Fruit fly (Drosophila melanogaster) whole organism, embryonic: ENCODE measurements around the gene Nazo.

Experiments used
- Awh ChIP-seq: fragments of 200-800 bp; sonication (Bioruptor generic); IDR thresholded peaks from 2 replicates; pipeline ENCODE4, ENCODE4 v1.3.6; 2022; ENCODE audit warnings: missing biosample characterization, missing genetic modification characterization
- Bgb ChIP-seq: fragments of 200-800 bp; sonication (Bioruptor generic); IDR thresholded peaks from 2 replicates; pipeline ENCODE4 v1.3.6; 2022; ENCODE audit warnings: missing biosample characterization, missing genetic modification characterization; ENCODE audit not compliant: partially characterized antibody
- BtbVII ChIP-seq: fragments of 200-800 bp; sonication (Bioruptor generic); optimal IDR thresholded peaks from 3 replicates; lab custom pipeline; 2017; ENCODE audit warnings: missing biosample characterization, mild to moderate bottlenecking, missing genetic modification characterization
- CG11093 ChIP-seq: fragments of 200-800 bp; sonication (Bioruptor generic); IDR thresholded peaks from 3 replicates; pipeline ENCODE4 v1.3.6; 2022; ENCODE audit warnings: missing biosample characterization, missing genetic modification characterization
- CG11696 ChIP-seq: fragments of 200-800 bp; sonication (Bioruptor generic); IDR thresholded peaks from 2 replicates; pipeline ENCODE4 v1.3.6; 2022; ENCODE audit warnings: missing biosample characterization, missing genetic modification characterization
- CG11723 ChIP-seq: fragments of 200-800 bp; sonication (Bioruptor generic); optimal IDR thresholded peaks from 2 replicates; lab custom pipeline; 2017; ENCODE audit warnings: missing biosample characterization, mild to moderate bottlenecking, missing genetic modification characterization
- CG1233 ChIP-seq: fragments of 200-800 bp; sonication (Bioruptor generic); optimal IDR thresholded peaks from 4 replicates; lab custom pipeline; 2018; ENCODE audit warnings: missing biosample characterization, mild to moderate bottlenecking, missing genetic modification characterization
- CG14710 ChIP-seq: fragments of 200-800 bp; sonication (Bioruptor generic); optimal IDR thresholded peaks from 3 replicates; lab custom pipeline; 2019; ENCODE audit warnings: missing biosample characterization, mild to moderate bottlenecking, missing genetic modification characterization, moderate library complexity
- CG15269 ChIP-seq: fragments of 200-800 bp; sonication (Bioruptor generic); optimal IDR thresholded peaks from 2 replicates; lab custom pipeline; 2018; ENCODE audit warnings: missing biosample characterization, mild to moderate bottlenecking, missing genetic modification characterization, moderate library complexity
- CG1792 ChIP-seq: fragments of 200-800 bp; sonication (Bioruptor generic); optimal IDR thresholded peaks from 2 replicates; lab custom pipeline; 2016; ENCODE audit warnings: missing biosample characterization, missing genetic modification characterization
- CG30020 ChIP-seq: fragments of 200-800 bp; optimal IDR thresholded peaks from 2 replicates; lab custom pipeline; 2019; ENCODE audit warnings: missing biosample characterization, mild to moderate bottlenecking, missing genetic modification characterization, moderate library complexity
- CG3065 ChIP-seq: fragments of 200-800 bp; sonication (Bioruptor generic); optimal IDR thresholded peaks from 2 replicates; lab custom pipeline; 2016; ENCODE audit warnings: missing biosample characterization, missing genetic modification characterization
- CG31388 ChIP-seq: fragments of 200-800 bp; sonication (Bioruptor generic); optimal IDR thresholded peaks from 2 replicates; lab custom pipeline; 2016; ENCODE audit warnings: missing biosample characterization, missing genetic modification characterization
- CG34422 ChIP-seq: fragments of 200-800 bp; sonication (Bioruptor generic); IDR thresholded peaks from 3 replicates; pipeline ENCODE4 v1.3.6; 2022; ENCODE audit warnings: missing biosample characterization, missing genetic modification characterization
- CG4730 ChIP-seq: fragments of 200-800 bp; sonication (Bioruptor generic); IDR thresholded peaks from 2 replicates; pipeline ENCODE4 v1.3.6; 2022; ENCODE audit warnings: missing biosample characterization, missing genetic modification characterization
- CG6654 ChIP-seq: fragments of 200-800 bp; sonication (Bioruptor generic); optimal IDR thresholded peaks from 2 replicates; lab custom pipeline; 2017; ENCODE audit warnings: missing biosample characterization, mild to moderate bottlenecking, missing genetic modification characterization
- CG7786 ChIP-seq: fragments of 200-800 bp; sonication (Bioruptor generic); optimal IDR thresholded peaks from 2 replicates; lab custom pipeline; 2016; ENCODE audit warnings: missing biosample characterization, missing genetic modification characterization
- CG9817 ChIP-seq: fragments of 200-800 bp; sonication (Bioruptor generic); optimal IDR thresholded peaks from 2 replicates; lab custom pipeline; 2018; ENCODE audit warnings: missing biosample characterization, mild to moderate bottlenecking, missing genetic modification characterization, moderate library complexity
- CTCF ChIP-seq: fragments of 200-800 bp; sonication (Bioruptor generic); optimal IDR thresholded peaks from 2 replicates; lab custom pipeline; 2017; ENCODE audit warnings: missing biosample characterization, mild to moderate bottlenecking, missing genetic modification characterization, moderate library complexity
- CoRest ChIP-seq: fragments of 200-800 bp; sonication (Bioruptor generic); optimal IDR thresholded peaks from 3 replicates; lab custom pipeline; 2018; ENCODE audit warnings: missing biosample characterization, mild to moderate bottlenecking, missing genetic modification characterization, moderate library complexity
- Doc3 ChIP-seq: fragments of 200-800 bp; sonication (Bioruptor generic); IDR thresholded peaks from 3 replicates; pipeline ENCODE4 v1.3.6; 2022; ENCODE audit warnings: missing biosample characterization, missing genetic modification characterization; ENCODE audit not compliant: partially characterized antibody
- Dp ChIP-seq: fragments of 200-800 bp; sonication (Bioruptor generic); optimal IDR thresholded peaks from 2 replicates; lab custom pipeline; 2018; ENCODE audit warnings: missing biosample characterization, mild to moderate bottlenecking, missing genetic modification characterization, moderate library complexity
- HLH3B ChIP-seq: fragments of 200-800 bp; sonication (Bioruptor generic); IDR thresholded peaks from 2 replicates; pipeline ENCODE4 v1.3.6; 2022; ENCODE audit warnings: missing biosample characterization, missing genetic modification characterization
- Hey ChIP-seq: fragments of 200-800 bp; sonication (Bioruptor generic); optimal IDR thresholded peaks from 3 replicates; lab custom pipeline; 2018; ENCODE audit warnings: missing biosample characterization, mild to moderate bottlenecking, missing genetic modification characterization
- NK7.1 ChIP-seq: fragments of 200-800 bp; sonication (Bioruptor generic); optimal IDR thresholded peaks from 3 replicates; lab custom pipeline; 2016; ENCODE audit warnings: missing biosample characterization, missing genetic modification characterization
- Oli ChIP-seq: fragments of 200-800 bp; sonication (Bioruptor generic); optimal IDR thresholded peaks from 2 replicates; lab custom pipeline; 2018; ENCODE audit warnings: missing biosample characterization, mild to moderate bottlenecking, missing genetic modification characterization, moderate library complexity
- Side ChIP-seq: fragments of 200-800 bp; sonication (Bioruptor generic); optimal IDR thresholded peaks from 2 replicates; lab custom pipeline; 2016; ENCODE audit warnings: missing biosample characterization, missing genetic modification characterization
- Sry-β ChIP-seq: fragments of 200-800 bp; sonication (Bioruptor generic); optimal IDR thresholded peaks from 2 replicates; lab custom pipeline; 2018; ENCODE audit warnings: missing biosample characterization, mild to moderate bottlenecking, missing genetic modification characterization, moderate library complexity
- Stat92E ChIP-seq, 3 experiments: fragments of >200 bp in 2 of 3; fragments of 200-800 bp in 1 of 3; sonication (Bioruptor generic) in 1 of 3; optimal IDR thresholded peaks; 2 replicates each; lab custom pipeline; 2017 to 2019; ENCODE audit warnings: missing biosample characterization in 3 of 3, missing genetic modification characterization in 3 of 3, mild to moderate bottlenecking in 1 of 3, moderate library complexity in 1 of 3
- Taf1 ChIP-seq: fragments of 200-800 bp; sonication (Bioruptor generic); IDR thresholded peaks from 2 replicates; pipeline ENCODE4 v1.3.6; 2022; ENCODE audit warnings: missing biosample characterization, missing genetic modification characterization
- ato ChIP-seq: fragments of 200-800 bp; sonication (Bioruptor generic); IDR thresholded peaks from 2 replicates; pipeline ENCODE4 v1.3.6; 2022; ENCODE audit warnings: missing biosample characterization, missing genetic modification characterization; ENCODE audit not compliant: partially characterized antibody
- bbx ChIP-seq: fragments of 200-800 bp; sonication (Bioruptor generic); IDR thresholded peaks from 2 replicates; pipeline ENCODE4 v1.3.6; 2022; ENCODE audit warnings: missing biosample characterization, missing genetic modification characterization; ENCODE audit not compliant: partially characterized antibody
- bcd ChIP-seq: fragments of 200-800 bp; sonication (Bioruptor generic); optimal IDR thresholded peaks from 2 replicates; lab custom pipeline; 2017; ENCODE audit warnings: missing biosample characterization, mild to moderate bottlenecking, missing genetic modification characterization
- caup ChIP-seq: fragments of 200-800 bp; sonication (Bioruptor generic); optimal IDR thresholded peaks from 3 replicates; lab custom pipeline; 2017; ENCODE audit warnings: missing biosample characterization, mild to moderate bottlenecking, missing genetic modification characterization, moderate library complexity; ENCODE audit not compliant: severe bottlenecking
- chm ChIP-seq: fragments of 200-800 bp; sonication (Bioruptor generic); IDR thresholded peaks from 2 replicates; pipeline ENCODE4 v1.3.6; 2022; ENCODE audit warnings: missing biosample characterization, missing genetic modification characterization
- gsb ChIP-seq: fragments of 200-800 bp; sonication (Bioruptor generic); IDR thresholded peaks from 2 replicates; pipeline ENCODE4 v1.3.6; 2022; ENCODE audit warnings: missing biosample characterization, missing genetic modification characterization
- h ChIP-seq: fragments of >200 bp; optimal IDR thresholded peaks from 2 replicates; lab custom pipeline; 2017
- ind ChIP-seq: fragments of 200-800 bp; sonication (Bioruptor generic); optimal IDR thresholded peaks from 3 replicates; lab custom pipeline; 2016; ENCODE audit warnings: missing biosample characterization, missing genetic modification characterization
- insv ChIP-seq, 2 experiments: fragments of 200-800 bp; sonication (Bioruptor generic); optimal IDR thresholded peaks; 3 replicates each; lab custom pipeline; 2016 to 2018; ENCODE audit warnings: missing biosample characterization in 2 of 2, missing genetic modification characterization in 2 of 2
- lbe ChIP-seq: fragments of 200-800 bp; sonication (Bioruptor generic); optimal IDR thresholded peaks from 2 replicates; lab custom pipeline; 2016; ENCODE audit warnings: missing biosample characterization, mild to moderate bottlenecking, missing genetic modification characterization
- psq ChIP-seq: fragments of 200-800 bp; sonication (Bioruptor generic); optimal IDR thresholded peaks from 2 replicates; lab custom pipeline; 2017; ENCODE audit warnings: missing biosample characterization, missing genetic modification characterization
- rib ChIP-seq: fragments of 200-800 bp; sonication (Bioruptor generic); IDR thresholded peaks from 2 replicates; pipeline ENCODE4 v1.3.6; 2022; ENCODE audit warnings: missing biosample characterization, missing genetic modification characterization
- sd ChIP-seq: fragments of 200-800 bp; sonication (Bioruptor generic); optimal IDR thresholded peaks from 3 replicates; lab custom pipeline; 2018; ENCODE audit warnings: missing biosample characterization, mild to moderate bottlenecking, missing genetic modification characterization, moderate library complexity
- sisA ChIP-seq: fragments of 200-800 bp; sonication (Bioruptor generic); IDR thresholded peaks from 2 replicates; pipeline ENCODE4 v1.3.6; 2022; ENCODE audit warnings: missing biosample characterization, missing genetic modification characterization
- sna ChIP-seq: fragments of 200-800 bp; sonication (Bioruptor generic); IDR thresholded peaks from 2 replicates; pipeline ENCODE4 v1.3.6; 2022; ENCODE audit warnings: missing biosample characterization, missing genetic modification characterization; ENCODE audit not compliant: partially characterized antibody
- sob ChIP-seq: fragments of 200-800 bp; sonication (Bioruptor generic); IDR thresholded peaks from 2 replicates; pipeline ENCODE4 v1.3.6; 2022; ENCODE audit warnings: missing biosample characterization, missing genetic modification characterization
- sqz ChIP-seq: fragments of 200-800 bp; sonication (Bioruptor generic); optimal IDR thresholded peaks from 3 replicates; lab custom pipeline; 2018; ENCODE audit warnings: missing biosample characterization, mild to moderate bottlenecking, missing genetic modification characterization
- tll ChIP-seq, 2 experiments: fragments of 200-800 bp in 1 of 2; fragments of >200 bp in 1 of 2; sonication (Bioruptor generic) in 1 of 2; optimal IDR thresholded peaks; 2 replicates each; lab custom pipeline; 2017 to 2019; ENCODE audit warnings: missing biosample characterization in 2 of 2, missing genetic modification characterization in 2 of 2, mild to moderate bottlenecking in 1 of 2, moderate library complexity in 1 of 2
- tna ChIP-seq: fragments of 200-800 bp; sonication (Bioruptor generic); IDR thresholded peaks from 2 replicates; pipeline ENCODE4 v1.3.6; 2022; ENCODE audit warnings: missing biosample characterization, missing genetic modification characterization; ENCODE audit not compliant: partially characterized antibody
- tup ChIP-seq: fragments of 200-800 bp; sonication (Bioruptor generic); optimal IDR thresholded peaks from 2 replicates; lab custom pipeline; 2016; ENCODE audit warnings: missing biosample characterization, mild to moderate bottlenecking, missing genetic modification characterization, moderate library complexity
- vfl ChIP-seq: fragments of 200-800 bp; sonication (Bioruptor generic); optimal IDR thresholded peaks from 2 replicates; lab custom pipeline; 2016; ENCODE audit warnings: missing biosample characterization, missing genetic modification characterization

Gene Nazo

DNA sequence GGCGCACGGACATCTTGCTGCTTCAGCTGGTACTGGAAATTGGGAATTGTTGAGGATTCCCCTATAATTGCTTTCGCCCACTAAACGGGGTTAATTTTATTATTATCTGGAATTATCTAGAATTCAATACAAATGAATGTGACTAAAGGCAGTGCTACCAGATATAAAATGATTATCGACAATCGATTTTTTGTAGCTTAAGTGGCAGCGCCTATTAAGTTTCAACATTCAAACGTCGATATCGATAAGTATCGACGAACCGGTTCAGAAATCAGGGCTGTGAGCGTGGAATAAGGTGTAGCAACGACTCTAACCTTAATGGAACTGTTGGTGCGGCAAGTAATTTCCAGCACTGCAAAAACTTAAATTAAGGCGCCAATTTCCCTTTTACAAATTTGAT lies 17.4 kb downstream of the Nazo start, which contains the start of gene Sgt1 (continued):
- TF ChIP-seq Awh (GFP tag; lab: Robert Waterston, UW) (no peak), CG1792 (GFP tag; lab: Kevin White, UChicago) (peak; percentile 57), CTCF (GFP tag; lab: Kevin White, UChicago) (peak; percentile 56), sob (peak; percentile 68), CG31388 (GFP tag; lab: Kevin White, UChicago) (no peak), CG6654 (GFP tag; lab: Kevin White, UChicago) (no peak), insv (GFP tag; optimal IDR thresholded peaks at IDR 0.05; lab: Kevin White, UChicago) (peak in 1 of 2 experiments; percentile 64), CG14710 (tag; lab: Kevin White, UChicago) (peak; percentile 69), CG30020 (tag; lab: Kevin White, UChicago) (peak; percentile 45), Dp (GFP tag; lab: Kevin White, UChicago) (peak; percentile 100), CoRest (tag; lab: Kevin White, UChicago) (peak; percentile 55), Doc3 (GFP tag; lab: Robert Waterston, UW) (peak; percentile 68; the same call in 2 of the 3 replicates), psq (no peak), Side (GFP tag; lab: Kevin White, UChicago) (peak; percentile 26), CG11696 (GFP tag; lab: Robert Waterston, UW) (no peak), CG7786 (GFP tag; lab: Kevin White, UChicago) (peak; percentile 47), ind (peak; percentile 35), caup (GFP tag; lab: Kevin White, UChicago) (peak; percentile 16), BtbVII (GFP tag; lab: Kevin White, UChicago) (no peak), Stat92E (GFP tag; optimal IDR thresholded peaks at IDR 0.05; lab: Kevin White, UChicago) (peak in 1 of 3 experiments; percentile 86), vfl (GFP tag; lab: Kevin White, UChicago) (peak; percentile 72), Sry-β (GFP tag; lab: Kevin White, UChicago) (no peak), sna (GFP tag; lab: Robert Waterston, UW) (peak; percentile 81), rib (no peak), h (lab: Kevin White, UChicago) (no peak), Oli (no peak), CG1233 (GFP tag; lab: Kevin White, UChicago) (no peak), CG11093 (no peak), tna (GFP tag; lab: Robert Waterston, UW) (peak; percentile 85), tll (GFP tag; optimal IDR thresholded peaks at IDR 0.05; lab: Kevin White, UChicago) (peak in 1 of 2 experiments; percentile 50), ato (GFP tag; lab: Robert Waterston, UW) (peak; percentile 99), gsb (no peak), CG9817 (tag; lab: Kevin White, UChicago) (peak; percentile 38), NK7.1 (no peak), bcd (GFP tag; lab: Kevin White, UChicago) (peak; percentile 23), sd (tag; lab: Kevin White, UChicago) (peak; percentile 47), Bgb (GFP tag; lab: Robert Waterston, UW) (peak; percentile 88), CG34422 (GFP tag; lab: Robert Waterston, UW) (no peak), lbe (GFP tag; lab: Kevin White, UChicago) (no peak), CG11723 (GFP tag; lab: Kevin White, UChicago) (no peak), CG15269 (tag; lab: Kevin White, UChicago) (no peak), chm (no peak; the same call in 1 of the 2 replicates), Taf1 (GFP tag; lab: Robert Waterston, UW) (no peak), bbx (peak; percentile 92), sisA (GFP tag; lab: Robert Waterston, UW) (no peak), tup (GFP tag; lab: Kevin White, UChicago) (no peak), Hey (tag; lab: Kevin White, UChicago) (no peak), HLH3B (GFP tag; lab: Robert Waterston, UW) (no peak), sqz (GFP tag; lab: Kevin White, UChicago) (no peak), CG4730 (GFP tag; lab: Robert Waterston, UW) (no peak), CG3065 (GFP tag; lab: Kevin White, UChicago) (no peak)
